Worm (Caenorhabditis elegans) whole organism, mixed stage, embryonic: ENCODE measurements around the gene btb-20.

ENCODE experiments used
- ces-1 ChIP-seq: fragments of 150-350 bp; optimal IDR thresholded peaks from 2 replicates; lab custom pipeline; 2014; ENCODE audit warnings: missing biosample characterization, missing genetic modification reagents, missing genetic modification characterization
- drap-1 ChIP-seq: fragments of 200-800 bp; sonication (Bioruptor generic); optimal IDR thresholded peaks from 3 replicates; lab custom pipeline; 2018; ENCODE audit warnings: mild to moderate bottlenecking, missing genetic modification characterization, missing compliant biosample characterization
- elt-1 ChIP-seq: sonication (generic microtip); optimal IDR thresholded peaks from 2 replicates; lab custom pipeline; 2017; ENCODE audit warnings: missing genetic modification characterization, mild to moderate bottlenecking, missing compliant biosample characterization, antibody characterized with exemption, moderate library complexity, borderline replicate concordance; ENCODE audit not compliant: insufficient read depth
- lin-13 ChIP-seq: fragments of 150-350 bp; optimal IDR thresholded peaks from 2 replicates; lab custom pipeline; 2014; ENCODE audit warnings: missing biosample characterization, missing genetic modification characterization
- lin-32 ChIP-seq: fragments of 200-800 bp; sonication (Bioruptor generic); optimal IDR thresholded peaks from 2 replicates; lab custom pipeline; 2018; ENCODE audit warnings: mild to moderate bottlenecking, missing genetic modification characterization, missing compliant biosample characterization
- nhr-237 ChIP-seq: fragments of 150-350 bp; optimal IDR thresholded peaks from 2 replicates; lab custom pipeline; 2014; ENCODE audit warnings: missing biosample characterization, missing genetic modification characterization
- nhr-28 ChIP-seq: fragments of 150-350 bp; optimal IDR thresholded peaks from 2 replicates; lab custom pipeline; 2014; ENCODE audit warnings: missing biosample characterization, missing genetic modification characterization
- snpc-4 ChIP-seq: fragments of 150-350 bp; optimal IDR thresholded peaks from 2 replicates; lab custom pipeline; 2014; ENCODE audit warnings: missing biosample characterization, missing genetic modification characterization
- tbx-8 ChIP-seq: fragments of 200-800 bp; sonication (Bioruptor generic); optimal IDR thresholded peaks from 2 replicates; lab custom pipeline; 2018; ENCODE audit warnings: mild to moderate bottlenecking, missing genetic modification characterization, moderate library complexity, missing compliant biosample characterization

DNA sequence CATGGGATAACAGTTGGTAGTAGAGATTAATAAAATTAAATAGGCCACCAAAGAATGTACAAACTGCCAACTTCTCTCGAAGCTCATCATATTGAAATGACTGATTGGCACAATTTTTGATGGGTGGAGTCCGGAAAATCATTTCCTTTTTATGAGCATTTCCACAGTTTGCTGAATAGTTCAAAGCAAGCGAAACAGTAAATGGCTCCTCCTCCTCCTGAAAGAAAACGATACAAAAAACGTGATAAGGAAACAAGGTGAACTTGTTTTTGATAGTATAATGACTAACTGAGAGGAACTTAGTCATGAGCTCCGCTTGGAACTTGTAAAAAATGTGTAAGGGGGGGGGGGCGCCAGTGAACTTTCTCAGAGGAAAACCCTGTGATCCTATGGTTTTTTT, 8.3 kb downstream of the btb-20 start, which contains the start of gene K10H10.9:
- TF ChIP-seq nhr-28 (no peak), drap-1 (GFP tag; lab: Kevin White, UChicago) (no peak), lin-13 (no peak), nhr-237 (tag; lab: Kevin White, UChicago) (no peak), ces-1 (GFP tag; lab: Kevin White, UChicago) (no peak), elt-1 (tag; lab: Kevin White, UChicago) (no peak), lin-32 (GFP tag; lab: Kevin White, UChicago) (no peak), snpc-4 (tag; lab: Kevin White, UChicago) (no peak), tbx-8 (GFP tag; lab: Kevin White, UChicago) (no peak)
